Worm (Caenorhabditis elegans) whole organism, early embryonic: Measurements from ENCODE around the gene rps-21.

ENCODE experiments used
- flt-1 ChIP-seq: fragments of 200-800 bp; sonication (Bioruptor generic); IDR thresholded peaks from 2 replicates; pipeline ENCODE4 v1.3.6; 2022; ENCODE audit warnings: missing genetic modification characterization, missing compliant biosample characterization
- hmbx-1 ChIP-seq: sonication (generic microtip); optimal IDR thresholded peaks from 2 replicates; lab custom pipeline; 2016; ENCODE audit warnings: mild to moderate bottlenecking, missing genetic modification characterization, missing compliant biosample characterization
- hmg-4 ChIP-seq: fragments of 200-800 bp; sonication (Bioruptor generic); optimal IDR thresholded peaks from 2 replicates; lab custom pipeline; 2018; ENCODE audit warnings: mild to moderate bottlenecking, missing genetic modification characterization, missing compliant biosample characterization
- tra-4 ChIP-seq: sonication (generic microtip); optimal IDR thresholded peaks from 2 replicates; lab custom pipeline; 2017; ENCODE audit warnings: missing genetic modification characterization, missing compliant biosample characterization

- no peak for TF ChIP-seq hmg-4
- TF ChIP-seq flt-1: no peak
- no peak for TF ChIP-seq tra-4 (tag; lab: Kevin White, UChicago)
- TF ChIP-seq hmbx-1 (tag; lab: Kevin White, UChicago): no peak
Measured at ce11 chrIII:7185473-7185872, 4.0 kb downstream of the rps-21 start, which contains the start of gene F37C12.14.
